Worm (Caenorhabditis elegans) whole organism, young adult: ENCODE measurements around the gene lsm-1.

Experiments used
- Y53G8AR.9 ChIP-seq: fragments of 200-800 bp; sonication (Bioruptor generic); conservative IDR thresholded peaks from 2 replicates; pipeline ENCODE4 v1.3.6; 2022; ENCODE audit warnings: missing genetic modification reagents, missing genetic modification characterization, missing compliant biosample characterization
- rec-8 ChIP-seq, 2 experiments: sonication (generic microtip); optimal IDR thresholded peaks; 2 replicates each; lab custom pipeline; 2016; ENCODE audit warnings: mild to moderate bottlenecking in 2 of 2, missing genetic modification characterization in 2 of 2, missing genetic modification reagents in 2 of 2, missing genotype in 2 of 2, missing biosample characterization in 1 of 2, missing compliant biosample characterization in 1 of 2, moderate library complexity in 1 of 2

ce11 chrII:11097154-11097887 is 29.4 kb upstream of the lsm-1 start, which contains the start of the genes rpl-36.A and nuo-1:
- TF ChIP-seq rec-8 (tag; optimal IDR thresholded peaks at IDR 0.05; lab: Kevin White, UChicago) (no peak), Y53G8AR.9 (GFP tag; lab: Robert Waterston, UW) (no peak)
